Worm (Caenorhabditis elegans) whole organism, late embryonic: ENCODE results near the gene Y41C4A.11.

ENCODE experiments used
- ceh-9 ChIP-seq: sonication (generic microtip); optimal IDR thresholded peaks from 2 replicates; lab custom pipeline; 2016; ENCODE audit warnings: mild to moderate bottlenecking, missing genetic modification characterization, inconsistent platforms, missing compliant biosample characterization
- nfya-1 ChIP-seq: sonication (generic microtip); optimal IDR thresholded peaks from 2 replicates; lab custom pipeline; 2017; ENCODE audit warnings: missing genetic modification characterization, mild to moderate bottlenecking, missing compliant biosample characterization, antibody characterized with exemption, moderate library complexity

DNA sequence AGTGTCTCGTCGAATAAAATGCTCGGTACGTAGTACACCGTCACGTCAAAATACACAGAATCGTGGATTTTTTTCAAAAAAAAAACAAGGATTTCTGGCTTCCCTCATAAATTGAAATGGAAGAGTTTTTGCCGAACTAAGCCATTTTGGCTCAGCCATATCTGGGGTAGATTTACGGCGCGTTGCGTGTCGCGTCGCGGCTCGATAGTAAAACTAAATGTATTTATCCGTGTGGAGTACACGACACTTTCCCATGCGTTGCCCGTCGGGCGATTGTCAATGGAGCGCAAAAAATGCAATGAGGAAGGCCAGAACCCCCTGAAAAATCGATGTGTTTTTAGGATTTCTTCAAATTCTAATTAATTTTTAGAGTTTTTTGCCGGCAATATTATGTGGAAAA is 30.6 kb downstream of the Y41C4A.11 start:
- TF ChIP-seq nfya-1 (no peak), ceh-9 (tag; lab: Kevin White, UChicago) (no peak)
